Worm (Caenorhabditis elegans) whole organism, L1 larva: ENCODE data around the gene T28H11.7.

Experiments
- egl-27 ChIP-seq, 2 experiments: fragments of 150-350 bp in 1 of 2; sonication (generic microtip); optimal IDR thresholded peaks; 3 replicates each; lab custom pipeline; 2017 to 2018; ENCODE audit warnings: missing biosample characterization in 2 of 2, missing genetic modification characterization in 2 of 2, missing genetic modification reagents in 2 of 2
- elt-2 ChIP-seq: sonication (generic microtip); optimal IDR thresholded peaks from 2 replicates; lab custom pipeline; 2016; ENCODE audit warnings: missing genetic modification characterization, mild to moderate bottlenecking, inconsistent platforms, missing compliant biosample characterization, missing genetic modification reagents
- elt-3 ChIP-seq, 6 experiments: fragments of 150-350 bp in 1 of 6; sonication (generic microtip); optimal IDR thresholded peaks; 2 replicates each; lab custom pipeline; 2017 to 2018; ENCODE audit warnings: missing biosample characterization in 6 of 6, missing genetic modification characterization in 6 of 6, inconsistent platforms in 1 of 6
- mdl-1 ChIP-seq, 2 experiments: fragments of 150-350 bp; optimal IDR thresholded peaks; 2 replicates each; lab custom pipeline; 2014 to 2017; ENCODE audit warnings: missing biosample characterization in 2 of 2, missing genetic modification characterization in 2 of 2, inconsistent platforms in 1 of 2
- nhr-12 ChIP-seq: sonication (generic microtip); optimal IDR thresholded peaks from 2 replicates; lab custom pipeline; 2017; ENCODE audit warnings: missing biosample characterization, missing genetic modification characterization
- ztf-11 ChIP-seq, 2 experiments: sonication (generic microtip); optimal IDR thresholded peaks; 2 replicates each; lab custom pipeline; 2016 to 2017; ENCODE audit warnings: missing genetic modification characterization in 2 of 2, missing biosample characterization in 1 of 2, missing compliant biosample characterization in 1 of 2

DNA sequence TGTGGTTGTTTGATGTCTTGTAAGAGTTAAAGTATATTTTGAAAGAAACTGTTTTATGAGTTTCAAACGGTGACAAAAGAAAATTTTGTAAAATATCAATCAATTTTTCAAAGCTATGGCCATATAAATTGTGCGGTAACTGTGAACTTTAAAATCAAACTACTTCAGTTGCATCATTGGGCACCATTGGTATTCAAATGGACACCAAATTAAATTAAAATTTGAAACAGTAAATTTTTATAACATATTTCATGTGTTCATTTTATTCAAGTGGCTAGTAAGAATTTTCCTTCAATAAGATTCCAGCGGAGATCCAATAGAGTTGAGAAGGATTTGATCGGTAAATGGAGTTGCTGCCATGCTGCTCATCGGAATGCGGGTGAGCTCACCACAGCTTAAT is 14.4 kb upstream of the T28H11.7 start:
- TF ChIP-seq egl-27 (tag; optimal IDR thresholded peaks at IDR 0.05; lab: Kevin White, UChicago) = no peak
- no peak for TF ChIP-seq mdl-1 (tag; optimal IDR thresholded peaks at IDR 0.05; lab: Kevin White, UChicago)
- TF ChIP-seq elt-2 = no peak
- no peak for TF ChIP-seq ztf-11 (tag; optimal IDR thresholded peaks at IDR 0.05; lab: Kevin White, UChicago)
- no peak for TF ChIP-seq nhr-12 (tag; lab: Kevin White, UChicago)
- no peak for TF ChIP-seq elt-3 (tag; optimal IDR thresholded peaks at IDR 0.05; lab: Kevin White, UChicago)
